Fruit fly (Drosophila melanogaster) whole organism, embryonic: ENCODE measurements around the gene Ire1.

Experiments
- ATbp ChIP-seq: fragments of 200-800 bp; sonication (Bioruptor generic); optimal IDR thresholded peaks from 2 replicates; lab custom pipeline; 2017; ENCODE audit warnings: missing biosample characterization, mild to moderate bottlenecking, missing genetic modification characterization, missing genetic modification reagents
- Bdp1 ChIP-seq: fragments of 200-800 bp; sonication (Bioruptor generic); optimal IDR thresholded peaks from 3 replicates; lab custom pipeline; 2016; ENCODE audit warnings: missing biosample characterization, missing genetic modification characterization
- CG10431 ChIP-seq: fragments of 200-800 bp; sonication (Bioruptor generic); optimal IDR thresholded peaks from 3 replicates; lab custom pipeline; 2018; ENCODE audit warnings: missing biosample characterization, mild to moderate bottlenecking, missing genetic modification characterization
- CG11085 ChIP-seq: fragments of 200-800 bp; sonication (Bioruptor generic); IDR thresholded peaks from 2 replicates; pipeline ENCODE4 v1.3.6; 2022; ENCODE audit warnings: missing biosample characterization, missing genetic modification characterization
- CG12744 ChIP-seq: fragments of 200-800 bp; sonication (Bioruptor generic); optimal IDR thresholded peaks from 2 replicates; lab custom pipeline; 2016; ENCODE audit warnings: missing biosample characterization, missing genetic modification characterization
- CG14860 ChIP-seq: fragments of 200-800 bp; sonication (Bioruptor generic); IDR thresholded peaks from 3 replicates; pipeline ENCODE4 v1.3.6; 2022; ENCODE audit warnings: missing biosample characterization, missing genetic modification characterization; ENCODE audit not compliant: partially characterized antibody
- CG15011 ChIP-seq: fragments of 200-800 bp; sonication (Bioruptor generic); optimal IDR thresholded peaks from 3 replicates; lab custom pipeline; 2018; ENCODE audit warnings: missing biosample characterization, mild to moderate bottlenecking, missing genetic modification characterization
- CG1647 ChIP-seq: fragments of 200-800 bp; sonication (Bioruptor generic); optimal IDR thresholded peaks from 3 replicates; lab custom pipeline; 2016; ENCODE audit warnings: missing biosample characterization, missing genetic modification characterization
- CG17802 ChIP-seq: fragments of 200-800 bp; sonication (Bioruptor generic); optimal IDR thresholded peaks from 2 replicates; lab custom pipeline; 2018; ENCODE audit warnings: missing biosample characterization, mild to moderate bottlenecking, missing genetic modification characterization, moderate library complexity
- CG31365 ChIP-seq: fragments of 200-800 bp; sonication (Bioruptor generic); optimal IDR thresholded peaks from 2 replicates; lab custom pipeline; 2018; ENCODE audit warnings: missing biosample characterization, mild to moderate bottlenecking, missing genetic modification characterization
- CG31388 ChIP-seq: fragments of 200-800 bp; sonication (Bioruptor generic); optimal IDR thresholded peaks from 2 replicates; lab custom pipeline; 2016; ENCODE audit warnings: missing biosample characterization, missing genetic modification characterization
- CG31441 ChIP-seq: fragments of 200-800 bp; sonication (Bioruptor generic); IDR thresholded peaks from 2 replicates; pipeline ENCODE4 v1.3.6; 2022; ENCODE audit warnings: missing biosample characterization, missing genetic modification characterization
- CG34376 ChIP-seq: fragments of 200-800 bp; sonication (Bioruptor generic); optimal IDR thresholded peaks from 2 replicates; lab custom pipeline; 2018; ENCODE audit warnings: missing biosample characterization, mild to moderate bottlenecking, missing genetic modification characterization
- CG4282 ChIP-seq: fragments of 200-800 bp; sonication (Bioruptor generic); optimal IDR thresholded peaks from 2 replicates; lab custom pipeline; 2016; ENCODE audit warnings: missing biosample characterization, missing genetic modification characterization
- CG6765 ChIP-seq: fragments of 200-800 bp; sonication (Bioruptor generic); optimal IDR thresholded peaks from 3 replicates; lab custom pipeline; 2017; ENCODE audit warnings: missing biosample characterization, mild to moderate bottlenecking, missing genetic modification characterization
- CG6791 ChIP-seq: fragments of 200-800 bp; sonication (Bioruptor generic); IDR thresholded peaks from 3 replicates; pipeline ENCODE4 v1.3.6; 2022; ENCODE audit warnings: missing biosample characterization, missing genetic modification characterization; ENCODE audit not compliant: partially characterized antibody
- CG8290 ChIP-seq, 3 experiments: fragments of 200-800 bp; sonication (Bioruptor generic); optimal IDR thresholded peaks; 2 replicates each; lab custom pipeline; 2016 to 2019; ENCODE audit warnings: missing biosample characterization in 3 of 3, missing genetic modification characterization in 3 of 3, mild to moderate bottlenecking in 2 of 3, moderate library complexity in 1 of 3
- CG9437 ChIP-seq: fragments of 200-800 bp; sonication (Bioruptor generic); optimal IDR thresholded peaks from 2 replicates; lab custom pipeline; 2018; ENCODE audit warnings: missing biosample characterization, mild to moderate bottlenecking, missing genetic modification characterization
- CG9609 ChIP-seq: fragments of 200-800 bp; sonication (Bioruptor generic); optimal IDR thresholded peaks from 3 replicates; lab custom pipeline; 2016; ENCODE audit warnings: missing biosample characterization, missing genetic modification characterization
- Camta ChIP-seq: fragments of 200-800 bp; sonication (Bioruptor generic); optimal IDR thresholded peaks from 2 replicates; lab custom pipeline; 2016; ENCODE audit warnings: missing biosample characterization, missing genetic modification characterization
- D19B ChIP-seq: fragments of 200-800 bp; sonication (Bioruptor generic); optimal IDR thresholded peaks from 2 replicates; lab custom pipeline; 2017; ENCODE audit warnings: missing biosample characterization, mild to moderate bottlenecking, missing genetic modification characterization
- Dfd ChIP-seq, 2 experiments: fragments of >200 bp; optimal IDR thresholded peaks; 2 replicates each; lab custom pipeline; 2017; ENCODE audit warnings: missing biosample characterization in 2 of 2, missing genetic modification characterization in 2 of 2
- Doc2 ChIP-seq: fragments of 200-800 bp; sonication (Bioruptor generic); IDR thresholded peaks from 2 replicates; pipeline ENCODE4 v1.3.6; 2022; ENCODE audit warnings: missing biosample characterization, missing genetic modification characterization
- Ets97D ChIP-seq: fragments of 200-800 bp; sonication (Bioruptor generic); optimal IDR thresholded peaks from 3 replicates; lab custom pipeline; 2016; ENCODE audit warnings: missing biosample characterization, missing genetic modification characterization
- Jarid2 ChIP-seq: fragments of 200-800 bp; sonication (Bioruptor generic); optimal IDR thresholded peaks from 3 replicates; lab custom pipeline; 2017; ENCODE audit warnings: mild to moderate bottlenecking, missing biosample characterization, missing genetic modification reagents, missing genetic modification characterization
- MTF-1 ChIP-seq: fragments of 200-800 bp; sonication (Bioruptor generic); optimal IDR thresholded peaks from 2 replicates; lab custom pipeline; 2018; ENCODE audit warnings: missing biosample characterization, mild to moderate bottlenecking, missing genetic modification characterization, borderline replicate concordance
- Mad ChIP-seq: fragments of 200-800 bp; sonication (Bioruptor generic); optimal IDR thresholded peaks from 2 replicates; lab custom pipeline; 2016; ENCODE audit warnings: missing biosample characterization, missing genetic modification characterization
- Nf-YC ChIP-seq: fragments of 200-800 bp; optimal IDR thresholded peaks from 3 replicates; lab custom pipeline; 2019; ENCODE audit warnings: missing biosample characterization, mild to moderate bottlenecking, missing genetic modification characterization, moderate library complexity
- Oli ChIP-seq: fragments of 200-800 bp; sonication (Bioruptor generic); optimal IDR thresholded peaks from 2 replicates; lab custom pipeline; 2018; ENCODE audit warnings: missing biosample characterization, mild to moderate bottlenecking, missing genetic modification characterization, moderate library complexity
- Ptx1 ChIP-seq: fragments of 200-800 bp; sonication (Bioruptor generic); IDR thresholded peaks from 2 replicates; pipeline ENCODE4 v1.3.6; 2022; ENCODE audit warnings: missing biosample characterization, missing genetic modification characterization
- Sin3A ChIP-seq: fragments of >200 bp; optimal IDR thresholded peaks from 2 replicates; lab custom pipeline; 2018
- Tbp ChIP-seq: fragments of >200 bp; optimal IDR thresholded peaks from 2 replicates; lab custom pipeline; 2018; ENCODE audit warnings: missing biosample characterization, missing genetic modification characterization
- Usf ChIP-seq: fragments of 200-800 bp; sonication (Bioruptor generic); optimal IDR thresholded peaks from 2 replicates; lab custom pipeline; 2017; ENCODE audit warnings: missing genotype, missing biosample characterization, missing genetic modification characterization
- ab ChIP-seq: fragments of 200-800 bp; sonication (Bioruptor generic); optimal IDR thresholded peaks from 2 replicates; lab custom pipeline; 2016; ENCODE audit warnings: missing biosample characterization, missing genetic modification characterization
- bbx ChIP-seq: fragments of 200-800 bp; sonication (Bioruptor generic); IDR thresholded peaks from 2 replicates; pipeline ENCODE4 v1.3.6; 2022; ENCODE audit warnings: missing biosample characterization, missing genetic modification characterization; ENCODE audit not compliant: partially characterized antibody
- bcd ChIP-seq: fragments of 200-800 bp; sonication (Bioruptor generic); optimal IDR thresholded peaks from 2 replicates; lab custom pipeline; 2017; ENCODE audit warnings: missing biosample characterization, mild to moderate bottlenecking, missing genetic modification characterization
- da ChIP-seq: fragments of 200-800 bp; sonication (Bioruptor generic); optimal IDR thresholded peaks from 2 replicates; lab custom pipeline; 2016; ENCODE audit warnings: missing biosample characterization, missing genetic modification characterization
- dimm ChIP-seq: fragments of 200-800 bp; sonication (Bioruptor generic); IDR thresholded peaks from 2 replicates; pipeline ENCODE4 v1.3.6; 2022; ENCODE audit warnings: missing biosample characterization, missing genetic modification characterization
- disco-r ChIP-seq: fragments of 200-800 bp; sonication (Bioruptor generic); optimal IDR thresholded peaks from 2 replicates; lab custom pipeline; 2016; ENCODE audit warnings: missing biosample characterization, missing genetic modification characterization
- ewg ChIP-seq: fragments of 200-800 bp; sonication (Bioruptor generic); optimal IDR thresholded peaks from 3 replicates; lab custom pipeline; 2017; ENCODE audit warnings: mild to moderate bottlenecking, missing biosample characterization, missing genetic modification reagents, missing genetic modification characterization
- eyg ChIP-seq: fragments of 200-800 bp; sonication (Bioruptor generic); optimal IDR thresholded peaks from 3 replicates; lab custom pipeline; 2016; ENCODE audit warnings: missing biosample characterization, missing genetic modification characterization
- ham ChIP-seq: fragments of 200-800 bp; sonication (Bioruptor generic); IDR thresholded peaks from 2 replicates; pipeline ENCODE4 v1.3.6; 2022; ENCODE audit warnings: missing biosample characterization, missing genetic modification characterization
- ind ChIP-seq: fragments of 200-800 bp; sonication (Bioruptor generic); optimal IDR thresholded peaks from 3 replicates; lab custom pipeline; 2016; ENCODE audit warnings: missing biosample characterization, missing genetic modification characterization
- sob ChIP-seq: fragments of 200-800 bp; sonication (Bioruptor generic); IDR thresholded peaks from 2 replicates; pipeline ENCODE4 v1.3.6; 2022; ENCODE audit warnings: missing biosample characterization, missing genetic modification characterization
- tap ChIP-seq: fragments of 200-800 bp; optimal IDR thresholded peaks from 3 replicates; lab custom pipeline; 2019; ENCODE audit warnings: missing biosample characterization, mild to moderate bottlenecking, missing genetic modification characterization, moderate library complexity
- tio ChIP-seq: fragments of 200-800 bp; sonication (Bioruptor generic); optimal IDR thresholded peaks from 2 replicates; lab custom pipeline; 2017; ENCODE audit warnings: missing biosample characterization, missing genetic modification characterization, inconsistent platforms
- unpg ChIP-seq: fragments of 200-800 bp; sonication (Bioruptor generic); optimal IDR thresholded peaks from 3 replicates; lab custom pipeline; 2018; ENCODE audit warnings: missing biosample characterization, mild to moderate bottlenecking, missing genetic modification characterization, moderate library complexity
- vvl ChIP-seq: fragments of 200-800 bp; sonication (Bioruptor generic); IDR thresholded peaks from 2 replicates; pipeline ENCODE4 v1.3.6; 2022; ENCODE audit warnings: missing biosample characterization, missing genetic modification characterization
- wdn ChIP-seq: fragments of 200-800 bp; sonication (Bioruptor generic); IDR thresholded peaks from 2 replicates; pipeline ENCODE4 v1.3.6; 2022; ENCODE audit warnings: missing biosample characterization, missing genetic modification characterization

The Ire1 gene

DNA sequence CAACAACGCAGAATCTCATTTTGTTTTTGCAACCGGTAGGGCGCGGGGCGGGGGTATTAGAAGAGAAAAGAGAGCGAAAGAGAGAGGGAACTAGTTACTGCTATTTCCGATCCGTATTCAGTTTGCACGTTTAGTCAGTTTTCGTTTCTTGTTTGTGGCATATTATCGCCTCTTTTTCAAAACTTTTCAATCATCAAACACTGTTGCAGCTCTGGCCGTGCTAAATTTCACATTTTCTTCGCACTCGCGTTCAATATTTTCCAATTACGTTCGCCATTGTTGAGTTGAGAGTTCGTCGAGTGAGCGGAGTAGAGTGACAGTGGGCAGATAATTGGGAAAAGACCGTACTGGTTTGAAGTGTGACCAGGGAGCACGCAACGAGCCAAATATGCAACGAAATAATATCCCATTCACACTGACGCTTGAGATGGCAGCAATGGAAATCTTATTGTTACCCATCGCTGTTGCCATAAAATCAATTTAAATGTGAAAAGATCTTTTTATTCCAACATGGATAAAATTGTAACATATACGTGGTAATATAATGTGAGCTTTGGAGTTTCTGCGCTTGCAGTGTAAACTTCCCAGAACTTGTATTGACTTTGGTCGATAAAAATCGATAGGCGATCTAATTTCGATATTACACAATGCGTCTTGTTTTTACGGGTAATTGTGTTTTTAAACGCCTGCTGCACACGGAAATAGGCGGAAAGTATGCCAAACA lies at the start of gene Ire1, which contains the start of gene Mrm2:
TSS of gene Ire1 (minus strand) at position 296 of the 724 bp plus-strand sequence.
TSS of gene Mrm2 (plus strand) at position 615 of the 724 bp plus-strand sequence.
- TF ChIP-seq CG31365 (tag; lab: Kevin White, UChicago), result no peak
- TF ChIP-seq CG6791 (GFP tag; lab: Robert Waterston, UW), result peak; percentile 74; the same call in 2 of the 3 replicates
- TF ChIP-seq ATbp (GFP tag; lab: Kevin White, UChicago), result peak; percentile 12
- TF ChIP-seq Ets97D (GFP tag; lab: Kevin White, UChicago), result peak; percentile 91
- TF ChIP-seq Doc2 (GFP tag; lab: Robert Waterston, UW), result no peak
- peak in 1 of 2 experiments; percentile 87 for TF ChIP-seq Dfd (GFP tag; optimal IDR thresholded peaks at IDR 0.05; lab: Kevin White, UChicago)
- peak; percentile 89 for TF ChIP-seq vvl
- TF ChIP-seq Mad (GFP tag; lab: Kevin White, UChicago), result peak; percentile 76
- TF ChIP-seq CG31388 (GFP tag; lab: Kevin White, UChicago), result peak; percentile 63
- TF ChIP-seq ind (GFP tag; lab: Kevin White, UChicago), result peak; percentile 83
- TF ChIP-seq disco-r (GFP tag; lab: Kevin White, UChicago), result peak; percentile 77
- peak; percentile 49 for TF ChIP-seq tio
- TF ChIP-seq ewg (GFP tag; lab: Kevin White, UChicago), result peak; percentile 66
- TF ChIP-seq CG34376 (GFP tag; lab: Kevin White, UChicago), result peak; percentile 69
- peak; percentile 71; the same call in 2 of the 3 replicates for TF ChIP-seq CG14860
- no peak for TF ChIP-seq MTF-1
- peak; percentile 81 for TF ChIP-seq eyg (GFP tag; lab: Kevin White, UChicago)
- TF ChIP-seq unpg (GFP tag; lab: Kevin White, UChicago), result peak; percentile 80
- peak; percentile 92 for TF ChIP-seq CG9609 (GFP tag; lab: Kevin White, UChicago)
- TF ChIP-seq CG11085 (GFP tag; lab: Robert Waterston, UW), result peak; percentile 72
- peak; percentile 69 for TF ChIP-seq Jarid2
- peak; percentile 53 for TF ChIP-seq Usf
- peak; percentile 26 for TF ChIP-seq CG15011
- TF ChIP-seq ab (GFP tag; lab: Kevin White, UChicago), result peak; percentile 87
- TF ChIP-seq bbx (GFP tag; lab: Robert Waterston, UW), result peak; percentile 52
- peak; percentile 61 for TF ChIP-seq CG9437 (GFP tag; lab: Kevin White, UChicago)
- peak; percentile 14 for TF ChIP-seq CG10431 (GFP tag; lab: Kevin White, UChicago)
- peak; percentile 63 for TF ChIP-seq Oli (tag; lab: Kevin White, UChicago)
- TF ChIP-seq ham (GFP tag; lab: Robert Waterston, UW), result no peak
- TF ChIP-seq CG12744, result peak; percentile 79
- no peak for TF ChIP-seq tap (tag; lab: Kevin White, UChicago)
- TF ChIP-seq dimm (GFP tag; lab: Robert Waterston, UW), result peak; percentile 27; the same call in 1 of the 2 replicates
- peak; percentile 86 for TF ChIP-seq Camta
- peak; percentile 70 for TF ChIP-seq da (GFP tag; lab: Kevin White, UChicago)
- peak; percentile 81 for TF ChIP-seq CG1647 (GFP tag; lab: Kevin White, UChicago)
- TF ChIP-seq CG8290 (GFP tag; optimal IDR thresholded peaks at IDR 0.05; lab: Kevin White, UChicago), result peak; percentile 96
- TF ChIP-seq CG8290 (tag; optimal IDR thresholded peaks at IDR 0.05; lab: Kevin White, UChicago), result peak; percentile 88 to 93
- no peak for TF ChIP-seq CG6765 (GFP tag; lab: Kevin White, UChicago)
- TF ChIP-seq bcd, result peak; percentile 80
- peak; percentile 77 for TF ChIP-seq CG4282 (GFP tag; lab: Kevin White, UChicago)
- peak; percentile 94 for TF ChIP-seq CG17802
- peak; percentile 34 for TF ChIP-seq D19B (GFP tag; lab: Kevin White, UChicago)
- TF ChIP-seq CG31441 (GFP tag; lab: Robert Waterston, UW), result peak; percentile 69
- peak; percentile 89 for TF ChIP-seq Ptx1 (GFP tag; lab: Robert Waterston, UW)
- peak; percentile 86 for TF ChIP-seq sob (GFP tag; lab: Robert Waterston, UW)
- TF ChIP-seq Bdp1 (GFP tag; lab: Kevin White, UChicago), result peak; percentile 75
- peak; percentile 49; the same call in 1 of the 2 replicates for TF ChIP-seq wdn
- TF ChIP-seq Nf-YC (tag; lab: Kevin White, UChicago), result peak; percentile 71
- TF ChIP-seq Sin3A (lab: Kevin White, UChicago), result peak; percentile 97
- no peak for TF ChIP-seq Tbp (GFP tag; lab: Kevin White, UChicago)
